Fruit fly (Drosophila melanogaster): ENCODE results near the gene CG34426.

Gene CG34426

DNA sequence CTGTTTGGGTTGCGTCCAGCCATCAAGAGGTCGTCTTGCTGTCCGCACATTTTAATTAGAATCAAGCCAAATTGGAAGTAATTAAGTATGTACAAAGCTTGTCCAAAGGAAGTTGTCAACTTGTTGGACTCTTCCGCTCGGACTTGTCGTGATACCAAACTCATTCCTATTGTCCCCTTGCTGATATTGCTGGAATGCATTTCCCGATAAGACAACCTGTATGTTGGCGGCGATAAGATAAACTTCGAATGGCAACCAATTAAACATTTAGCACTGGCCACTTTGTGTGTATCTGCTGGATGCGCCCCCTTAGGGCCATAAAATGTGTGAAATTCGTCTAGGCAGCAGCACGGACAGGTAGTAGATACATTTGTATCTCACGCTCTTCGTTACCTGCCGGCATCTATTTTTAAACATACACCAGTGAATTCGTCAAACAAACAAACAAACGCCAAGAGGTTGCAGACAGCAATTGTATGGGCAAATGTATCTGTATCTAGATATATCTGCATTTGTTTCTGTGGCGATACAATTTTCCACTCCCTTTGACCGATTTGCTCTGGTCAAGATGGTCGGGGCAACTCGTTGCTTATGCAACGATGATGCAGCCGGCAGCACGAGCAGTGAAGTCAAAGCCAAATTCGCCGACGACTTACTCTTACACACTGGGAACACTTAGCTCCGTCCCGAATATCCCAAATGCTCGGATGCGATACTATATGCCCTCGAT lies 30.6 kb downstream of the CG34426 start:
- TF ChIP-seq Dip2 (GFP tag; IDR thresholded peaks at IDR 0.05) (no peak), CG13624 (GFP tag; optimal IDR thresholded peaks at IDR 0.05) (no peak), CG6791 (GFP tag; IDR thresholded peaks at IDR 0.05; ENCODE audit: partially characterized antibody) (no peak), CG8388 (GFP tag; optimal IDR thresholded peaks at IDR 0.05) (no peak), jumu (GFP tag; optimal IDR thresholded peaks at IDR 0.05) (no peak), btn (GFP tag; optimal IDR thresholded peaks at IDR 0.05) (no peak), sisA (GFP tag; IDR thresholded peaks at IDR 0.05) (no peak), so (GFP tag; IDR thresholded peaks at IDR 0.05) (0 out of 3 replicates have a peak, but pooled peaks have one; percentile 7), Hmr (GFP tag; optimal IDR thresholded peaks at IDR 0.05) (no peak), CG6689 (GFP tag; IDR thresholded peaks at IDR 0.05) (no peak), Fer3 (tag; optimal IDR thresholded peaks at IDR 0.05) (no peak), CG30431 (GFP tag; optimal IDR thresholded peaks at IDR 0.05) (no peak), mirr (GFP tag; optimal IDR thresholded peaks at IDR 0.05) (no peak), BEAF-32 (GFP tag; optimal IDR thresholded peaks at IDR 0.05) (no peak), twi (tag; optimal IDR thresholded peaks at IDR 0.05) (no peak), Optix (GFP tag; IDR thresholded peaks at IDR 0.05) (no peak), br (optimal IDR thresholded peaks at IDR 0.05) (no peak), sr (GFP tag; IDR thresholded peaks at IDR 0.05) (no peak), onecut (GFP tag; IDR thresholded peaks at IDR 0.05) (no peak), CG10959 (GFP tag; IDR thresholded peaks at IDR 0.05) (no peak), Awh (GFP tag; IDR thresholded peaks at IDR 0.05) (0 out of 2 replicates have a peak, but pooled peaks have one; percentile 7), bbx (GFP tag; IDR thresholded peaks at IDR 0.05; ENCODE audit: partially characterized antibody) (no peak), Dek (tag; optimal IDR thresholded peaks at IDR 0.05) (no peak), hth (optimal IDR thresholded peaks at IDR 0.05) (no peak), gsb-n (tag; optimal IDR thresholded peaks at IDR 0.05) (no peak), CG11696 (GFP tag; IDR thresholded peaks at IDR 0.05) (no peak), CG6765 (GFP tag; optimal IDR thresholded peaks at IDR 0.05) (no peak), E2f2 (GFP tag; IDR thresholded peaks at IDR 0.05) (no peak), Med (GFP tag) (peak; percentile 56), CG12391 (tag; optimal IDR thresholded peaks at IDR 0.05) (no peak), HHEX (GFP tag; optimal IDR thresholded peaks at IDR 0.05) (no peak), p53 (GFP tag; optimal IDR thresholded peaks at IDR 0.05) (no peak), CG4617 (GFP tag; optimal IDR thresholded peaks at IDR 0.05; ENCODE audit: borderline replicate concordance) (no peak), CG5180 (GFP tag; optimal IDR thresholded peaks at IDR 0.05) (peak; percentile 60), GATAe (GFP tag; conservative IDR thresholded peaks at IDR 0.05) (peak; percentile 46; the same call in 1 of the 2 replicates), CG1602 (GFP tag; optimal IDR thresholded peaks at IDR 0.05) (no peak), D19A (tag; optimal IDR thresholded peaks at IDR 0.05) (no peak), CG6654 (GFP tag; optimal IDR thresholded peaks at IDR 0.05) (no peak), CG10366 (GFP tag; IDR thresholded peaks at IDR 0.05) (no peak), ro (GFP tag; IDR thresholded peaks at IDR 0.05) (no peak), CG31224 (GFP tag; IDR thresholded peaks at IDR 0.05) (no peak), tgo (GFP tag; IDR thresholded peaks at IDR 0.05) (no peak), chm (GFP tag; IDR thresholded peaks at IDR 0.05) (no peak), grn (GFP tag; optimal IDR thresholded peaks at IDR 0.05) (peak; percentile 10), ERR (GFP tag; optimal IDR thresholded peaks at IDR 0.05) (no peak), CG7839 (tag; optimal IDR thresholded peaks at IDR 0.05) (no peak), ind (GFP tag; optimal IDR thresholded peaks at IDR 0.05) (no peak), Lhr (GFP tag; optimal IDR thresholded peaks at IDR 0.05) (no peak), CG16779 (GFP tag; IDR thresholded peaks at IDR 0.05) (no peak), da (GFP tag; optimal IDR thresholded peaks at IDR 0.05) (no peak), Ada2b (GFP tag; IDR thresholded peaks at IDR 0.05) (no peak), ttk (GFP tag; IDR thresholded peaks at IDR 0.05) (no peak)

Data from whole organism, embryonic.